Fruit fly (Drosophila melanogaster) Kc167 (cell line): ENCODE measurements around the gene MEP-1.

ENCODE experiments used
- Myc ChIP-seq: fragments of >200 bp; optimal IDR thresholded peaks from 2 replicates; lab custom pipeline; 2017; ENCODE audit warnings: missing external identifiers
- h ChIP-seq: fragments of >200 bp; optimal IDR thresholded peaks from 3 replicates; lab custom pipeline; 2018; ENCODE audit warnings: missing external identifiers
- insv ChIP-seq: fragments of >200 bp; optimal IDR thresholded peaks from 3 replicates; lab custom pipeline; 2018; ENCODE audit warnings: missing external identifiers
- psq ChIP-seq: fragments of >200 bp; optimal IDR thresholded peaks from 2 replicates; lab custom pipeline; 2017; ENCODE audit warnings: missing external identifiers
- ttk ChIP-seq: sonication (Bioruptor generic); optimal IDR thresholded peaks from 2 replicates; lab custom pipeline; 2017; ENCODE audit warnings: missing external identifiers

- TF ChIP-seq ttk (lab: Kevin White, UChicago), result no peak
- TF ChIP-seq psq (lab: Kevin White, UChicago), result no peak
- no peak for TF ChIP-seq h (lab: Kevin White, UChicago)
- no peak for TF ChIP-seq insv
- TF ChIP-seq Myc (lab: Kevin White, UChicago), result no peak
These were observed 22.7 kb upstream of the MEP-1 start for dm6 chr3L:2608825-2609224.
